Fruit fly (Drosophila melanogaster) whole organism, embryonic: Measurements from ENCODE around the gene CG4332.

Experiments used
- Abd-B ChIP-seq: fragments of 200-800 bp; sonication (Bioruptor generic); optimal IDR thresholded peaks from 2 replicates; lab custom pipeline; 2018; ENCODE audit warnings: missing biosample characterization, mild to moderate bottlenecking, missing genetic modification characterization, moderate library complexity
- Ada2b ChIP-seq: fragments of 200-800 bp; sonication (Bioruptor generic); IDR thresholded peaks from 2 replicates; pipeline ENCODE4 v1.3.6; 2022; ENCODE audit warnings: missing biosample characterization, missing genetic modification characterization
- Awh ChIP-seq: fragments of 200-800 bp; sonication (Bioruptor generic); IDR thresholded peaks from 2 replicates; pipeline ENCODE4, ENCODE4 v1.3.6; 2022; ENCODE audit warnings: missing biosample characterization, missing genetic modification characterization
- Blimp-1 ChIP-seq: fragments of 200-800 bp; sonication (Bioruptor generic); optimal IDR thresholded peaks from 3 replicates; lab custom pipeline; 2018; ENCODE audit warnings: missing biosample characterization, missing genetic modification characterization, mild to moderate bottlenecking, moderate library complexity, missing genetic modification reagents
- CG10979 ChIP-seq: fragments of 200-800 bp; sonication (Bioruptor generic); optimal IDR thresholded peaks from 2 replicates; lab custom pipeline; 2018; ENCODE audit warnings: missing biosample characterization, mild to moderate bottlenecking, missing genetic modification characterization, moderate library complexity
- CG11093 ChIP-seq: fragments of 200-800 bp; sonication (Bioruptor generic); IDR thresholded peaks from 3 replicates; pipeline ENCODE4 v1.3.6; 2022; ENCODE audit warnings: missing biosample characterization, missing genetic modification characterization
- CG12104 ChIP-seq: fragments of 200-800 bp; sonication (Bioruptor generic); optimal IDR thresholded peaks from 3 replicates; lab custom pipeline; 2016; ENCODE audit warnings: missing biosample characterization, missing genetic modification characterization
- CG12299 ChIP-seq: fragments of 200-800 bp; sonication (Bioruptor generic); optimal IDR thresholded peaks from 2 replicates; lab custom pipeline; 2018; ENCODE audit warnings: missing biosample characterization, mild to moderate bottlenecking, missing genetic modification characterization
- CG14014 ChIP-seq: fragments of 200-800 bp; sonication (Bioruptor generic); IDR thresholded peaks from 2 replicates; pipeline ENCODE4 v1.3.6; 2022; ENCODE audit warnings: missing biosample characterization, missing genetic modification characterization
- CG1832 ChIP-seq: fragments of 200-800 bp; sonication (Bioruptor generic); optimal IDR thresholded peaks from 2 replicates; lab custom pipeline; 2017; ENCODE audit warnings: missing biosample characterization, mild to moderate bottlenecking, missing genetic modification characterization, inconsistent platforms
- CG2875 ChIP-seq: fragments of 200-800 bp; sonication (Bioruptor generic); optimal IDR thresholded peaks from 2 replicates; lab custom pipeline; 2017; ENCODE audit warnings: missing biosample characterization, mild to moderate bottlenecking, missing genetic modification characterization, missing genetic modification reagents
- CG31365 ChIP-seq: fragments of 200-800 bp; sonication (Bioruptor generic); optimal IDR thresholded peaks from 2 replicates; lab custom pipeline; 2018; ENCODE audit warnings: missing biosample characterization, mild to moderate bottlenecking, missing genetic modification characterization
- CG31441 ChIP-seq: fragments of 200-800 bp; sonication (Bioruptor generic); IDR thresholded peaks from 2 replicates; pipeline ENCODE4 v1.3.6; 2022; ENCODE audit warnings: missing biosample characterization, missing genetic modification characterization
- CG3163 ChIP-seq: fragments of 200-800 bp; sonication (Bioruptor generic); optimal IDR thresholded peaks from 3 replicates; lab custom pipeline; 2016; ENCODE audit warnings: missing biosample characterization, missing genetic modification characterization
- CG4282 ChIP-seq: fragments of 200-800 bp; sonication (Bioruptor generic); optimal IDR thresholded peaks from 2 replicates; lab custom pipeline; 2016; ENCODE audit warnings: missing biosample characterization, missing genetic modification characterization
- CG4854 ChIP-seq: fragments of 200-800 bp; sonication (Bioruptor generic); optimal IDR thresholded peaks from 2 replicates; lab custom pipeline; 2016; ENCODE audit warnings: missing biosample characterization, missing genetic modification characterization, inconsistent platforms
- CG6654 ChIP-seq: fragments of 200-800 bp; sonication (Bioruptor generic); optimal IDR thresholded peaks from 2 replicates; lab custom pipeline; 2017; ENCODE audit warnings: missing biosample characterization, mild to moderate bottlenecking, missing genetic modification characterization
- CG6689 ChIP-seq: fragments of 200-800 bp; sonication (Bioruptor generic); IDR thresholded peaks from 2 replicates; pipeline ENCODE4 v1.3.6; 2022; ENCODE audit warnings: missing biosample characterization, missing genetic modification characterization
- CG6854 ChIP-seq: fragments of 200-800 bp; sonication (Bioruptor generic); optimal IDR thresholded peaks from 3 replicates; lab custom pipeline; 2017; ENCODE audit warnings: missing biosample characterization, mild to moderate bottlenecking, missing genetic modification characterization
- CG8281 ChIP-seq: fragments of 200-800 bp; sonication (Bioruptor generic); optimal IDR thresholded peaks from 2 replicates; lab custom pipeline; 2018; ENCODE audit warnings: missing biosample characterization, mild to moderate bottlenecking, missing genetic modification characterization, moderate library complexity
- CG9817 ChIP-seq: fragments of 200-800 bp; sonication (Bioruptor generic); optimal IDR thresholded peaks from 2 replicates; lab custom pipeline; 2018; ENCODE audit warnings: missing biosample characterization, mild to moderate bottlenecking, missing genetic modification characterization, moderate library complexity
- D19A ChIP-seq: fragments of 200-800 bp; optimal IDR thresholded peaks from 3 replicates; lab custom pipeline; 2019; ENCODE audit warnings: missing biosample characterization, mild to moderate bottlenecking, missing genetic modification characterization, moderate library complexity
- Dbx ChIP-seq: fragments of 200-800 bp; sonication (Bioruptor generic); IDR thresholded peaks from 3 replicates; pipeline ENCODE4 v1.3.6; 2022; ENCODE audit warnings: missing biosample characterization, missing genetic modification characterization
- Fer3 ChIP-seq: fragments of 200-800 bp; sonication (Bioruptor generic); optimal IDR thresholded peaks from 2 replicates; lab custom pipeline; 2018; ENCODE audit warnings: missing biosample characterization, mild to moderate bottlenecking, missing genetic modification characterization, moderate library complexity
- HLH3B ChIP-seq: fragments of 200-800 bp; sonication (Bioruptor generic); IDR thresholded peaks from 2 replicates; pipeline ENCODE4 v1.3.6; 2022; ENCODE audit warnings: missing biosample characterization, missing genetic modification characterization
- MBD-R2 ChIP-seq: fragments of 200-800 bp; sonication (Bioruptor generic); IDR thresholded peaks from 2 replicates; pipeline ENCODE4 v1.3.6; 2022; ENCODE audit warnings: missing biosample characterization, missing genetic modification characterization
- Med ChIP-seq: fragments of 200-800 bp; sonication (Bioruptor generic); peaks from one replicate; lab custom pipeline; 2016; ENCODE audit warnings: missing biosample characterization, missing genetic modification characterization, mild to moderate bottlenecking, inconsistent platforms, moderate library complexity
- PHDP ChIP-seq: fragments of 200-800 bp; sonication (Bioruptor generic); optimal IDR thresholded peaks from 3 replicates; lab custom pipeline; 2018; ENCODE audit warnings: missing biosample characterization, mild to moderate bottlenecking, missing genetic modification characterization, moderate library complexity
- Sin3A ChIP-seq: fragments of >200 bp; optimal IDR thresholded peaks from 2 replicates; lab custom pipeline; 2018
- Ssrp ChIP-seq: fragments of 200-800 bp; sonication (Bioruptor generic); optimal IDR thresholded peaks from 2 replicates; lab custom pipeline; 2018; ENCODE audit warnings: missing biosample characterization, mild to moderate bottlenecking, missing genetic modification characterization, moderate library complexity
- Xbp1 ChIP-seq: fragments of 200-800 bp; sonication (Bioruptor generic); optimal IDR thresholded peaks from 3 replicates; lab custom pipeline; 2016; ENCODE audit warnings: missing biosample characterization, mild to moderate bottlenecking, missing genetic modification characterization
- abd-A ChIP-seq: fragments of 200-800 bp; sonication (Bioruptor generic); optimal IDR thresholded peaks from 3 replicates; lab custom pipeline; 2019; ENCODE audit warnings: missing biosample characterization, mild to moderate bottlenecking, missing genetic modification characterization, moderate library complexity
- ase ChIP-seq: fragments of 200-800 bp; sonication (Bioruptor generic); IDR thresholded peaks from 3 replicates; pipeline ENCODE4 v1.3.6; 2022; ENCODE audit warnings: missing biosample characterization, missing genetic modification characterization
- cg ChIP-seq: fragments of 200-800 bp; sonication (Bioruptor generic); optimal IDR thresholded peaks from 3 replicates; lab custom pipeline; 2019; ENCODE audit warnings: missing biosample characterization, mild to moderate bottlenecking, missing genetic modification characterization, moderate library complexity
- chif ChIP-seq, 2 experiments: fragments of 200-800 bp; sonication (Bioruptor generic); optimal IDR thresholded peaks; 3 replicates each; lab custom pipeline; 2016; ENCODE audit warnings: missing biosample characterization in 2 of 2, missing genetic modification characterization in 2 of 2
- chinmo ChIP-seq: fragments of 200-800 bp; sonication (Bioruptor generic); IDR thresholded peaks from 4 replicates; pipeline ENCODE4 v1.3.6; 2022; ENCODE audit warnings: missing biosample characterization, missing genetic modification characterization; ENCODE audit not compliant: partially characterized antibody
- ci ChIP-seq: fragments of 200-800 bp; sonication (Bioruptor generic); IDR thresholded peaks from 3 replicates; pipeline ENCODE4 v1.3.6; 2022; ENCODE audit warnings: missing biosample characterization, missing genetic modification characterization
- da ChIP-seq: fragments of 200-800 bp; sonication (Bioruptor generic); optimal IDR thresholded peaks from 2 replicates; lab custom pipeline; 2016; ENCODE audit warnings: missing biosample characterization, missing genetic modification characterization
- ems ChIP-seq: fragments of 200-800 bp; sonication (Bioruptor generic); optimal IDR thresholded peaks from 3 replicates; lab custom pipeline; 2016; ENCODE audit warnings: missing biosample characterization, missing genetic modification characterization
- fd3F ChIP-seq: fragments of 200-800 bp; sonication (Bioruptor generic); optimal IDR thresholded peaks from 2 replicates; lab custom pipeline; 2018; ENCODE audit warnings: missing biosample characterization, mild to moderate bottlenecking, missing genetic modification characterization, moderate library complexity
- luna ChIP-seq: fragments of 200-800 bp; sonication (Bioruptor generic); optimal IDR thresholded peaks from 2 replicates; lab custom pipeline; 2016; ENCODE audit warnings: missing biosample characterization, missing genetic modification characterization
- mld ChIP-seq: fragments of 200-800 bp; sonication (Bioruptor generic); IDR thresholded peaks from 3 replicates; pipeline ENCODE4 v1.3.6; 2022; ENCODE audit warnings: missing biosample characterization, missing genetic modification characterization; ENCODE audit not compliant: partially characterized antibody
- pan ChIP-seq, 4 experiments: fragments of >200 bp in 3 of 4; fragments of 200-800 bp in 1 of 4; sonication (Bioruptor generic) in 1 of 4; optimal IDR thresholded peaks in 3 of 4; IDR thresholded peaks in 1 of 4; 2 replicates each; pipeline versions ENCODE4 v1.3.6 to Lab custom; 2017 to 2022; ENCODE audit warnings: missing biosample characterization in 2 of 4, missing genetic modification characterization in 2 of 4, mixed read lengths in 1 of 4
- pita ChIP-seq: fragments of 200-800 bp; sonication (Bioruptor generic); optimal IDR thresholded peaks from 2 replicates; lab custom pipeline; 2017; ENCODE audit warnings: missing biosample characterization, mild to moderate bottlenecking, missing genetic modification characterization
- slou ChIP-seq: fragments of 200-800 bp; sonication (Bioruptor generic); optimal IDR thresholded peaks from 3 replicates; lab custom pipeline; 2016; ENCODE audit warnings: missing biosample characterization, missing genetic modification characterization
- sug ChIP-seq: fragments of 200-800 bp; optimal IDR thresholded peaks from 2 replicates; lab custom pipeline; 2019; ENCODE audit warnings: missing biosample characterization, mild to moderate bottlenecking, missing genetic modification characterization, moderate library complexity
- tap ChIP-seq: fragments of 200-800 bp; optimal IDR thresholded peaks from 3 replicates; lab custom pipeline; 2019; ENCODE audit warnings: missing biosample characterization, mild to moderate bottlenecking, missing genetic modification characterization, moderate library complexity
- vnd ChIP-seq: fragments of 200-800 bp; sonication (Bioruptor generic); IDR thresholded peaks from 3 replicates; pipeline ENCODE4 v1.3.6; 2022; ENCODE audit warnings: missing biosample characterization, missing genetic modification characterization; ENCODE audit not compliant: partially characterized antibody

The CG4332 gene

dm6 chrX:13138887-13139286 is 16.0 kb upstream of the CG4332 start, which contains the start of gene CG32645 (continued):
- peak; percentile 20; the same call in 1 of the 3 replicates for TF ChIP-seq ci
- no peak for TF ChIP-seq Xbp1 (GFP tag; lab: Kevin White, UChicago)
- no peak for TF ChIP-seq da (GFP tag; lab: Kevin White, UChicago)
- no peak for TF ChIP-seq CG12299 (tag; lab: Kevin White, UChicago)
- peak; percentile 97 for TF ChIP-seq Blimp-1 (GFP tag; lab: Kevin White, UChicago)
- peak; percentile 59; the same call in 1 of the 4 replicates for TF ChIP-seq chinmo (GFP tag; lab: Robert Waterston, UW)
- TF ChIP-seq, all 482 proteins: peak for 19

- TF ChIP-seq vnd = no peak
- no peak for TF ChIP-seq abd-A (tag; lab: Kevin White, UChicago)
- peak; percentile 66 for TF ChIP-seq CG6689 (GFP tag; lab: Robert Waterston, UW)
- peak; percentile 55; the same call in 1 of the 2 replicates for TF ChIP-seq CG14014 (GFP tag; lab: Robert Waterston, UW)
- TF ChIP-seq HLH3B (GFP tag; lab: Robert Waterston, UW) = peak; percentile 56
- TF ChIP-seq CG31365 (tag; lab: Kevin White, UChicago) = no peak
- no peak for TF ChIP-seq fd3F (GFP tag; lab: Kevin White, UChicago)
- TF ChIP-seq CG9817 (tag; lab: Kevin White, UChicago) = peak; percentile 7
- TF ChIP-seq Dbx (GFP tag; lab: Robert Waterston, UW) = no peak
- no peak for TF ChIP-seq CG12104 (GFP tag; lab: Kevin White, UChicago)
- TF ChIP-seq Xbp1 (GFP tag; lab: Kevin White, UChicago) = peak; percentile 34
- no peak for TF ChIP-seq CG6654
- no peak for TF ChIP-seq MBD-R2
- TF ChIP-seq CG2875 (GFP tag; lab: Kevin White, UChicago) = no peak
- TF ChIP-seq Ssrp = peak; percentile 26
- TF ChIP-seq CG10979 (tag; lab: Kevin White, UChicago) = peak; percentile 33
- peak; percentile 52; the same call in 1 of the 2 replicates for TF ChIP-seq Awh (GFP tag; lab: Robert Waterston, UW)
- TF ChIP-seq Sin3A = no peak
- no peak for TF ChIP-seq cg (GFP tag; lab: Kevin White, UChicago)
- 0 out of 3 replicates have a peak, but pooled peaks have one; percentile 31 for TF ChIP-seq ase (GFP tag; lab: Robert Waterston, UW)
- TF ChIP-seq PHDP (tag; lab: Kevin White, UChicago) = peak; percentile 39
- no peak for TF ChIP-seq slou (GFP tag; lab: Kevin White, UChicago)
- no peak for TF ChIP-seq CG4282 (GFP tag; lab: Kevin White, UChicago)
- no peak for TF ChIP-seq CG4854 (GFP tag; lab: Kevin White, UChicago)
- no peak for TF ChIP-seq CG6854 (GFP tag; lab: Kevin White, UChicago)
- no peak for TF ChIP-seq CG3163
- TF ChIP-seq CG8281 (tag; lab: Kevin White, UChicago) = no peak
- peak; percentile 13 for TF ChIP-seq Abd-B (GFP tag; lab: Kevin White, UChicago)
- no peak for TF ChIP-seq mld (GFP tag; lab: Robert Waterston, UW)
- peak; percentile 71 for TF ChIP-seq Med (GFP tag; lab: Kevin White, UChicago)
- TF ChIP-seq Ada2b (GFP tag; lab: Robert Waterston, UW) = peak; percentile 63
- TF ChIP-seq tap (tag; lab: Kevin White, UChicago) = peak; percentile 47
- TF ChIP-seq ems (GFP tag; lab: Kevin White, UChicago) = no peak
- no peak for TF ChIP-seq luna
- no peak for TF ChIP-seq CG1832 (GFP tag; lab: Kevin White, UChicago)
- no peak for TF ChIP-seq sug (tag; lab: Kevin White, UChicago)
- peak; percentile 25 for TF ChIP-seq Fer3 (tag; lab: Kevin White, UChicago)
- TF ChIP-seq pita (GFP tag; lab: Kevin White, UChicago) = no peak
- no peak for TF ChIP-seq D19A (tag; lab: Kevin White, UChicago)
- no peak for TF ChIP-seq chif (GFP tag; optimal IDR thresholded peaks at IDR 0.05; lab: Kevin White, UChicago)
- no peak for TF ChIP-seq pan (optimal IDR thresholded peaks at IDR 0.05; lab: Kevin White, UChicago)
- TF ChIP-seq pan (GFP tag; optimal IDR thresholded peaks at IDR 0.05 in 1 of 2, IDR thresholded peaks at IDR 0.05 in 1 of 2) = peak in 1 of 2 experiments; percentile 33
- TF ChIP-seq CG31441 (GFP tag; lab: Robert Waterston, UW) = peak; percentile 43; the same call in 1 of the 2 replicates
- TF ChIP-seq CG11093 (GFP tag; lab: Robert Waterston, UW) = no peak
Observed at dm6 chrX:13143100-13143499, 11.7 kb upstream of the CG4332 start.
